Worm (Caenorhabditis elegans): Measurements from ENCODE around the gene maa-1.

DNA sequence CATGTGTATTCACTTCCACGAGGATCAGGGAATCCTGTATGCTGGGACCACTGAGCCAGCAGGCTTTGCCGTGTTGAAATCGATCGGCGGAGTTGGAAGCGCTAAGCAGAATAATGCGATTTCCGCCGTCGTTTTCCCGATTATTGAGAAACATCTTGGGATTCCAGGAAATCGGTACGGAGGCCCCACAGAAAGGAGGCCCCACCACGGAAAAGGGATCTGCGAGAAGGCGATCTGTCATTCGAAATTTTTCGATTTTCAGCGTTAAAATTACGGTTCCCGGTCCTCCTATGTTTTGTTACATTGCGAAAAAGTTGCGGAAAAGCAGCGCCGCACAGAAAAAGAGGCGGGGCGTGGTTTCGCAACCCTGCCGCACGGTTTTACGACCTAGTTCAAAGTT, 26.0 kb upstream of the maa-1 start:
- TF ChIP-seq blmp-1 (tag; optimal IDR thresholded peaks at IDR 0.05; ENCODE audit: insufficient read depth) (no peak), fos-1 (tag; optimal IDR thresholded peaks at IDR 0.05) (no peak), lsy-2 (tag; optimal IDR thresholded peaks at IDR 0.05) (no peak), lin-39 (tag; optimal IDR thresholded peaks at IDR 0.05) (no peak), lin-13 (GFP tag; optimal IDR thresholded peaks at IDR 0.05) (no peak), ceh-16 (tag; optimal IDR thresholded peaks at IDR 0.05) (no peak), unc-39 (tag; optimal IDR thresholded peaks at IDR 0.05) (no peak), ceh-82 (tag; optimal IDR thresholded peaks at IDR 0.05) (no peak), nhr-237 (tag; optimal IDR thresholded peaks at IDR 0.05) (no peak), nhr-12 (tag; optimal IDR thresholded peaks at IDR 0.05) (no peak)
